Fruit fly (Drosophila melanogaster) whole organism, embryonic: ENCODE results near the gene Coq5.

Source experiments
- Bdp1 ChIP-seq: fragments of 200-800 bp; sonication (Bioruptor generic); optimal IDR thresholded peaks from 3 replicates; lab custom pipeline; 2016; ENCODE audit warnings: missing biosample characterization, missing genetic modification characterization
- CG10147 ChIP-seq: fragments of 200-800 bp; sonication (Bioruptor generic); optimal IDR thresholded peaks from 2 replicates; lab custom pipeline; 2019; ENCODE audit warnings: missing biosample characterization, mild to moderate bottlenecking, missing genetic modification characterization, moderate library complexity
- CG10267 ChIP-seq: fragments of 200-800 bp; sonication (Bioruptor generic); optimal IDR thresholded peaks from 2 replicates; lab custom pipeline; 2018; ENCODE audit warnings: missing biosample characterization, mild to moderate bottlenecking, missing genetic modification characterization, moderate library complexity
- CG10565 ChIP-seq: fragments of 200-800 bp; sonication (Bioruptor generic); optimal IDR thresholded peaks from 3 replicates; lab custom pipeline; 2016; ENCODE audit warnings: missing biosample characterization, mild to moderate bottlenecking, missing genetic modification characterization
- CG12391 ChIP-seq: fragments of 200-800 bp; sonication (Bioruptor generic); optimal IDR thresholded peaks from 3 replicates; lab custom pipeline; 2018; ENCODE audit warnings: missing biosample characterization, mild to moderate bottlenecking, missing genetic modification characterization, moderate library complexity
- CG13624 ChIP-seq: fragments of 200-800 bp; sonication (Bioruptor generic); optimal IDR thresholded peaks from 2 replicates; lab custom pipeline; 2016; ENCODE audit warnings: missing biosample characterization, missing genetic modification characterization
- CG14860 ChIP-seq: fragments of 200-800 bp; sonication (Bioruptor generic); IDR thresholded peaks from 3 replicates; pipeline ENCODE4 v1.3.6; 2022; ENCODE audit warnings: missing biosample characterization, missing genetic modification characterization; ENCODE audit not compliant: partially characterized antibody
- CG15479 ChIP-seq: fragments of 200-800 bp; sonication (Bioruptor generic); optimal IDR thresholded peaks from 3 replicates; lab custom pipeline; 2019; ENCODE audit warnings: missing biosample characterization, mild to moderate bottlenecking, missing genetic modification characterization, moderate library complexity
- CG15601 ChIP-seq: fragments of 200-800 bp; sonication (Bioruptor generic); optimal IDR thresholded peaks from 3 replicates; lab custom pipeline; 2019; ENCODE audit warnings: missing biosample characterization, mild to moderate bottlenecking, missing genetic modification characterization, moderate library complexity
- CG16815 ChIP-seq: fragments of 200-800 bp; sonication (Bioruptor generic); optimal IDR thresholded peaks from 3 replicates; lab custom pipeline; 2017; ENCODE audit warnings: missing biosample characterization, mild to moderate bottlenecking, missing genetic modification characterization
- CG2129 ChIP-seq: fragments of 200-800 bp; sonication (Bioruptor generic); IDR thresholded peaks from 2 replicates; pipeline ENCODE4 v1.3.6; 2022; ENCODE audit warnings: missing biosample characterization, missing genetic modification characterization; ENCODE audit not compliant: partially characterized antibody
- CG2202 ChIP-seq: fragments of 200-800 bp; sonication (Bioruptor generic); optimal IDR thresholded peaks from 2 replicates; lab custom pipeline; 2018; ENCODE audit warnings: missing biosample characterization, mild to moderate bottlenecking, missing genetic modification characterization
- CG30431 ChIP-seq: fragments of 200-800 bp; sonication (Bioruptor generic); optimal IDR thresholded peaks from 2 replicates; lab custom pipeline; 2017; ENCODE audit warnings: missing biosample characterization, missing genetic modification characterization
- CG43689 ChIP-seq: fragments of 200-800 bp; sonication (Bioruptor generic); IDR thresholded peaks from 2 replicates; pipeline ENCODE4 v1.3.6; 2022; ENCODE audit warnings: missing biosample characterization, missing genetic modification characterization
- CG4404 ChIP-seq: fragments of 200-800 bp; sonication (Bioruptor generic); IDR thresholded peaks from 2 replicates; pipeline ENCODE4 v1.3.6; 2022; ENCODE audit warnings: missing biosample characterization, missing genetic modification characterization
- CG5245 ChIP-seq: fragments of 200-800 bp; sonication (Bioruptor generic); optimal IDR thresholded peaks from 3 replicates; lab custom pipeline; 2016; ENCODE audit warnings: missing biosample characterization, missing genetic modification characterization
- CG6175 ChIP-seq: fragments of 200-800 bp; sonication (Bioruptor generic); IDR thresholded peaks from 3 replicates; pipeline ENCODE4 v1.3.6; 2022; ENCODE audit warnings: missing biosample characterization, missing genetic modification characterization
- CG7839 ChIP-seq: fragments of 200-800 bp; sonication (Bioruptor generic); optimal IDR thresholded peaks from 3 replicates; lab custom pipeline; 2018; ENCODE audit warnings: missing biosample characterization, mild to moderate bottlenecking, missing genetic modification characterization, moderate library complexity
- CG9215 ChIP-seq: fragments of 200-800 bp; sonication (Bioruptor generic); IDR thresholded peaks from 2 replicates; pipeline ENCODE4 v1.3.6; 2022; ENCODE audit warnings: missing biosample characterization, missing genetic modification characterization
- CG9817 ChIP-seq: fragments of 200-800 bp; sonication (Bioruptor generic); optimal IDR thresholded peaks from 2 replicates; lab custom pipeline; 2018; ENCODE audit warnings: missing biosample characterization, mild to moderate bottlenecking, missing genetic modification characterization, moderate library complexity
- Dad ChIP-seq: fragments of 200-800 bp; sonication (Bioruptor generic); optimal IDR thresholded peaks from 3 replicates; lab custom pipeline; 2016; ENCODE audit warnings: missing biosample characterization, missing genetic modification characterization
- Dref ChIP-seq: fragments of 200-800 bp; sonication (Bioruptor generic); IDR thresholded peaks from 2 replicates; pipeline ENCODE4 v1.3.6; 2022; ENCODE audit warnings: missing biosample characterization, missing genetic modification characterization
- Fer2 ChIP-seq: fragments of 200-800 bp; sonication (Bioruptor generic); optimal IDR thresholded peaks from 2 replicates; lab custom pipeline; 2018; ENCODE audit warnings: missing biosample characterization, mild to moderate bottlenecking, missing genetic modification characterization, moderate library complexity
- HLH3B ChIP-seq: fragments of 200-800 bp; sonication (Bioruptor generic); IDR thresholded peaks from 2 replicates; pipeline ENCODE4 v1.3.6; 2022; ENCODE audit warnings: missing biosample characterization, missing genetic modification characterization
- Hr78 ChIP-seq, 2 experiments: fragments of 200-800 bp in 1 of 2; fragments of >200 bp in 1 of 2; sonication (Bioruptor generic) in 1 of 2; optimal IDR thresholded peaks; 2 replicates each; lab custom pipeline; 2017 to 2019; ENCODE audit warnings: missing biosample characterization in 2 of 2, missing genetic modification characterization in 2 of 2, mild to moderate bottlenecking in 1 of 2, moderate library complexity in 1 of 2
- Lpt ChIP-seq: fragments of >200 bp; optimal IDR thresholded peaks from 2 replicates; lab custom pipeline; 2018; ENCODE audit warnings: missing biosample characterization, missing genetic modification characterization
- MESR4 ChIP-seq: fragments of 200-800 bp; sonication (Bioruptor generic); optimal IDR thresholded peaks from 2 replicates; lab custom pipeline; 2018; ENCODE audit warnings: missing biosample characterization, mild to moderate bottlenecking, missing genetic modification characterization, moderate library complexity
- Optix ChIP-seq: fragments of 200-800 bp; sonication (Bioruptor generic); IDR thresholded peaks from 3 replicates; pipeline ENCODE4 v1.3.6; 2022; ENCODE audit warnings: missing biosample characterization, missing genetic modification characterization
- Ptx1 ChIP-seq: fragments of 200-800 bp; sonication (Bioruptor generic); IDR thresholded peaks from 2 replicates; pipeline ENCODE4 v1.3.6; 2022; ENCODE audit warnings: missing biosample characterization, missing genetic modification characterization
- TFAM ChIP-seq: fragments of 200-800 bp; sonication (Bioruptor generic); optimal IDR thresholded peaks from 2 replicates; lab custom pipeline; 2017; ENCODE audit warnings: missing biosample characterization, missing genetic modification characterization, inconsistent platforms
- bsh ChIP-seq, 2 experiments: fragments of 200-800 bp; sonication (Bioruptor generic); optimal IDR thresholded peaks; 2 replicates each; lab custom pipeline; 2017 to 2018; ENCODE audit warnings: mild to moderate bottlenecking in 2 of 2, missing biosample characterization in 2 of 2, missing genetic modification characterization in 2 of 2, moderate library complexity in 1 of 2
- danr ChIP-seq: fragments of 200-800 bp; sonication (Bioruptor generic); IDR thresholded peaks from 2 replicates; pipeline ENCODE4 v1.3.6; 2022; ENCODE audit warnings: missing biosample characterization, missing genetic modification characterization
- dpn ChIP-seq, 2 experiments: fragments of 200-800 bp; sonication (Bioruptor generic); optimal IDR thresholded peaks; 3 replicates each; lab custom pipeline; 2016; ENCODE audit warnings: missing biosample characterization in 2 of 2, missing genetic modification characterization in 2 of 2
- fd102C ChIP-seq: fragments of 200-800 bp; sonication (Bioruptor generic); optimal IDR thresholded peaks from 2 replicates; lab custom pipeline; 2018; ENCODE audit warnings: missing biosample characterization, mild to moderate bottlenecking, missing genetic modification characterization, moderate library complexity
- ftz-f1 ChIP-seq: fragments of 200-800 bp; sonication (Bioruptor generic); optimal IDR thresholded peaks from 2 replicates; lab custom pipeline; 2016; ENCODE audit warnings: missing biosample characterization, missing genetic modification characterization
- fu2 ChIP-seq: fragments of 200-800 bp; sonication (Bioruptor generic); optimal IDR thresholded peaks from 2 replicates; lab custom pipeline; 2016; ENCODE audit warnings: missing biosample characterization, missing genetic modification characterization
- gro ChIP-seq: fragments of 200-800 bp; sonication (Bioruptor generic); optimal IDR thresholded peaks from 2 replicates; lab custom pipeline; 2016; ENCODE audit warnings: missing biosample characterization, missing genetic modification characterization
- hth ChIP-seq: fragments of >200 bp; optimal IDR thresholded peaks from 2 replicates; lab custom pipeline; 2017; ENCODE audit warnings: inconsistent platforms
- knrl ChIP-seq: fragments of 200-800 bp; sonication (Bioruptor generic); IDR thresholded peaks from 3 replicates; pipeline ENCODE4 v1.3.6; 2022; ENCODE audit warnings: missing biosample characterization, missing genetic modification characterization; ENCODE audit not compliant: partially characterized antibody
- nau ChIP-seq: fragments of 200-800 bp; sonication (Bioruptor generic); optimal IDR thresholded peaks from 3 replicates; lab custom pipeline; 2017; ENCODE audit warnings: missing biosample characterization, mild to moderate bottlenecking, missing genetic modification characterization, missing genetic modification reagents
- odd ChIP-seq: fragments of 200-800 bp; sonication (Bioruptor generic); optimal IDR thresholded peaks from 2 replicates; lab custom pipeline; 2017; ENCODE audit warnings: missing biosample characterization, mild to moderate bottlenecking, missing genetic modification characterization
- pnt ChIP-seq: fragments of 200-800 bp; sonication (Bioruptor generic); optimal IDR thresholded peaks from 3 replicates; lab custom pipeline; 2016; ENCODE audit warnings: missing biosample characterization, missing genetic modification characterization
- repo ChIP-seq: fragments of 200-800 bp; sonication (Bioruptor generic); optimal IDR thresholded peaks from 2 replicates; lab custom pipeline; 2016; ENCODE audit warnings: missing biosample characterization, missing genetic modification characterization
- run ChIP-seq: fragments of 200-800 bp; sonication (Bioruptor generic); optimal IDR thresholded peaks from 3 replicates; lab custom pipeline; 2018; ENCODE audit warnings: missing biosample characterization, mild to moderate bottlenecking, missing genetic modification characterization
- sisA ChIP-seq: fragments of 200-800 bp; sonication (Bioruptor generic); IDR thresholded peaks from 2 replicates; pipeline ENCODE4 v1.3.6; 2022; ENCODE audit warnings: missing biosample characterization, missing genetic modification characterization
- slou ChIP-seq: fragments of 200-800 bp; sonication (Bioruptor generic); optimal IDR thresholded peaks from 3 replicates; lab custom pipeline; 2016; ENCODE audit warnings: missing biosample characterization, missing genetic modification characterization
- so ChIP-seq: fragments of 200-800 bp; sonication (Bioruptor generic); IDR thresholded peaks from 3 replicates; pipeline ENCODE4 v1.3.6; 2022; ENCODE audit warnings: missing biosample characterization, missing genetic modification characterization
- sr ChIP-seq: fragments of 200-800 bp; sonication (Bioruptor generic); IDR thresholded peaks from 3 replicates; pipeline ENCODE4 v1.3.6; 2022; ENCODE audit warnings: missing biosample characterization, missing genetic modification characterization
- stc ChIP-seq: fragments of 200-800 bp; sonication (Bioruptor generic); IDR thresholded peaks from 2 replicates; pipeline ENCODE4 v1.3.6; 2022; ENCODE audit warnings: missing biosample characterization, missing genetic modification characterization
- ttk ChIP-seq: fragments of 200-800 bp; sonication (Bioruptor generic); IDR thresholded peaks from 2 replicates; pipeline ENCODE4 v2.1.2; 2022; ENCODE audit warnings: missing biosample characterization, missing genetic modification characterization
- unc-4 ChIP-seq: fragments of 200-800 bp; sonication (Bioruptor generic); IDR thresholded peaks from 2 replicates; pipeline ENCODE4 v1.3.6; 2022; ENCODE audit warnings: missing biosample characterization, missing genetic modification characterization; ENCODE audit not compliant: partially characterized antibody
- vvl ChIP-seq: fragments of 200-800 bp; sonication (Bioruptor generic); IDR thresholded peaks from 2 replicates; pipeline ENCODE4 v1.3.6; 2022; ENCODE audit warnings: missing biosample characterization, missing genetic modification characterization

Coq5 gene

DNA sequence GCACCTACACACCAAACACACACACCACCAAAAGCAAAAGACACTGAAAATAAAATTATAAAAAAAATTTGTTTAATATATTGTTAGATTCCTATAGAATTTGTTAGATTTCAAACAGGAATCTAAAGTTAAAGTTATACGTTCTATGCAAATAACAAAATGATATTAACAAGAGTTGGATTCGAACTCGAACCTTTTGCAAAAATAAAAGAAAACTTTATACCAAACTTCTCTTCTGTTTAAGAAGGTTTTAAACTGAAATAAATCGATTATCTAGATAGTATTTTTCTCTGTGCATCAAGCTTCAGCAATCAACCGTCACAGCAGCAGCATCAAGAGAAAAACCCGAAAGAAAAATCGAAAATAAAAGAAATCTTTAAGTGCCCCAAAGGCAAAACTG, 32.1 kb upstream of the Coq5 start (continued):
- TF ChIP-seq dpn (GFP tag; optimal IDR thresholded peaks at IDR 0.05; lab: Kevin White, UChicago) (no peak), CG9817 (tag; lab: Kevin White, UChicago) (no peak), CG9215 (no peak), Fer2 (tag; lab: Kevin White, UChicago) (no peak), ftz-f1 (no peak), Hr78 (GFP tag; optimal IDR thresholded peaks at IDR 0.05; lab: Kevin White, UChicago) (no peak), pnt (GFP tag; lab: Kevin White, UChicago) (no peak), unc-4 (GFP tag; lab: Robert Waterston, UW) (no peak), CG7839 (tag; lab: Kevin White, UChicago) (peak; percentile 41), gro (GFP tag; lab: Kevin White, UChicago) (no peak), CG43689 (GFP tag; lab: Robert Waterston, UW) (no peak), Bdp1 (no peak), danr (GFP tag; lab: Robert Waterston, UW) (no peak), fu2 (no peak), CG10147 (GFP tag; lab: Kevin White, UChicago) (no peak), HLH3B (GFP tag; lab: Robert Waterston, UW) (no peak), CG2129 (GFP tag; lab: Robert Waterston, UW) (no peak), CG4404 (GFP tag; lab: Robert Waterston, UW) (no peak), vvl (GFP tag; lab: Robert Waterston, UW) (no peak), knrl (GFP tag; lab: Robert Waterston, UW) (no peak), stc (no peak), sisA (GFP tag; lab: Robert Waterston, UW) (no peak), CG14860 (GFP tag; lab: Robert Waterston, UW) (no peak), CG15479 (no peak), CG12391 (tag; lab: Kevin White, UChicago) (peak; percentile 50), CG30431 (no peak), so (GFP tag; lab: Robert Waterston, UW) (no peak), odd (no peak), TFAM (GFP tag; lab: Kevin White, UChicago) (no peak), Lpt (GFP tag; lab: Kevin White, UChicago) (no peak), run (tag; lab: Kevin White, UChicago) (no peak), nau (GFP tag; lab: Kevin White, UChicago) (no peak), Dad (GFP tag; lab: Kevin White, UChicago) (no peak), CG5245 (GFP tag; lab: Kevin White, UChicago) (no peak), sr (no peak), CG10267 (tag; lab: Kevin White, UChicago) (peak; percentile 26), CG13624 (GFP tag; lab: Kevin White, UChicago) (no peak), CG15601 (tag; lab: Kevin White, UChicago) (no peak), Ptx1 (GFP tag; lab: Robert Waterston, UW) (0 out of 2 replicates have a peak, but pooled peaks have one; percentile 28), MESR4 (no peak), CG6175 (GFP tag; lab: Robert Waterston, UW) (no peak), CG2202 (tag; lab: Kevin White, UChicago) (no peak), ttk (GFP tag; lab: Robert Waterston, UW) (no peak), CG16815 (GFP tag; lab: Kevin White, UChicago) (no peak), Optix (GFP tag; lab: Robert Waterston, UW) (no peak), Dref (no peak), repo (no peak), fd102C (no peak), CG10565 (GFP tag; lab: Kevin White, UChicago) (no peak), bsh (GFP tag; optimal IDR thresholded peaks at IDR 0.05; lab: Kevin White, UChicago) (peak in 1 of 2 experiments; percentile 60), hth (lab: Kevin White, UChicago) (no peak), slou (GFP tag; lab: Kevin White, UChicago) (no peak)
